Worm (Caenorhabditis elegans): ENCODE measurements around the gene sel-10.
A peak's percentile ranks its signal among the peaks of the same experiment; 100 is the strongest.

sel-10 gene

DNA sequence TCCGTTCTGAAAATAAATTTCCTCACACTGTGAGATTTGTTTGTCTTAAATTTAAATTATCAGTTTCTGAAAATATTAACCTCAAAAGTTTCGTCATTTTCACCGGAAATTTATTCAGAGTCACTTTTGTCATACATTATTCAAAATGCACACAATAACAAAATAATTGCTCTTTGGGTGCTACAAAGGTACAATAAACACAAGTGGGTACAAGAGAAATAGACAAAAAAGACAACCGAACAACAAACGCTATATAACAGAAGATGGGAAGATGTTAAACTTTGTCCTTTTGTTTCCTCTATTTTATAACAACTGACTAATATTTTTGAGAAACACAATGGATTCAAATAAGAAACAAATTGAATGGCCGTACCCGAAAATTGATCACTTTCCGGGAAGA, 50.4 kb downstream of the sel-10 start:
- TF ChIP-seq aly-2 (tag; optimal IDR thresholded peaks at IDR 0.05), result no peak
- TF ChIP-seq nhr-11 (tag; optimal IDR thresholded peaks at IDR 0.05), result peak; percentile 46
